Fruit fly (Drosophila melanogaster): Measurements from ENCODE around the gene Ntf-2.

DNA sequence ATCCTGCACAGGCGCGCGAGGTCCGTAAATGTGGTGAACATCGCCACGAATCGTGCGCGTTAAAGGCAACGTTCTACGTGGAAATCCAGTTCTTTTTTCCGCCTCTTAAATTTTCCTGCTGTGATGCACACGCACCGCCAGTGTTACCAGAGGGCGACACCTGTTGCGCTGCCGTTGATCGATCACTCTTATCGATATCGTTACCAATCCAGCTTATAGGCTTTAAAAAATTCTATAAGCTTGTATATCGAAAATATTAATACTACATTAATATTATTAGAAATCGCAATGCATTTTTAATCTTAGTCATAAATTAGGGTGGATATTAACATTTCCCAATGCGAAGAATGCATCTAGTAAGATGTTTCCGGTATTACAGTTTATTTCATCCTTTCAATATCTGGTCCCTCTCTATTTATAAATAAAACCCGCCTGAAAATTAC lies 3.4 kb upstream of the Ntf-2 start, which contains the start of gene CG1529:
- no peak for TF ChIP-seq Hr83 (GFP tag; optimal IDR thresholded peaks at IDR 0.05; ENCODE audit: poor library complexity, severe bottlenecking)
- TF ChIP-seq CrebA (GFP tag; optimal IDR thresholded peaks at IDR 0.05; ENCODE audit: borderline replicate concordance), result no peak
- no peak for TF ChIP-seq foxo (GFP tag; optimal IDR thresholded peaks at IDR 0.05)
- no peak for TF ChIP-seq h (GFP tag; optimal IDR thresholded peaks at IDR 0.05)

Measured in whole organism, wandering third instar larva.